Fruit fly (Drosophila melanogaster) whole organism, embryonic: ENCODE results near the gene CG44406.
A peak's percentile ranks its signal among the peaks of the same experiment; 100 is the strongest.

Source experiments
- Awh ChIP-seq: fragments of 200-800 bp; sonication (Bioruptor generic); IDR thresholded peaks from 2 replicates; pipeline ENCODE4, ENCODE4 v1.3.6; 2022; ENCODE audit warnings: missing biosample characterization, missing genetic modification characterization
- CG10209 ChIP-seq: fragments of 200-800 bp; sonication (Bioruptor generic); optimal IDR thresholded peaks from 3 replicates; lab custom pipeline; 2017; ENCODE audit warnings: missing biosample characterization, mild to moderate bottlenecking, missing genetic modification characterization, missing genetic modification reagents
- CG11456 ChIP-seq: fragments of 200-800 bp; sonication (Bioruptor generic); IDR thresholded peaks from 3 replicates; pipeline ENCODE4 v1.3.6; 2022; ENCODE audit warnings: missing biosample characterization, missing genetic modification characterization
- CG12104 ChIP-seq: fragments of 200-800 bp; sonication (Bioruptor generic); optimal IDR thresholded peaks from 3 replicates; lab custom pipeline; 2016; ENCODE audit warnings: missing biosample characterization, missing genetic modification characterization
- CG12219 ChIP-seq: fragments of 200-800 bp; sonication (Bioruptor generic); optimal IDR thresholded peaks from 3 replicates; lab custom pipeline; 2018; ENCODE audit warnings: missing biosample characterization, mild to moderate bottlenecking, missing genetic modification characterization
- CG13894 ChIP-seq: fragments of 200-800 bp; sonication (Bioruptor generic); optimal IDR thresholded peaks from 3 replicates; lab custom pipeline; 2018; ENCODE audit warnings: missing biosample characterization, mild to moderate bottlenecking, missing genetic modification characterization, moderate library complexity
- CG17186 ChIP-seq: fragments of 200-800 bp; sonication (Bioruptor generic); optimal IDR thresholded peaks from 3 replicates; lab custom pipeline; 2017; ENCODE audit warnings: missing biosample characterization, missing genetic modification reagents, missing genetic modification characterization
- CG18619 ChIP-seq: fragments of 200-800 bp; sonication (Bioruptor generic); optimal IDR thresholded peaks from 3 replicates; lab custom pipeline; 2017; ENCODE audit warnings: missing biosample characterization, mild to moderate bottlenecking, missing genetic modification characterization
- CG18764 ChIP-seq: fragments of 200-800 bp; sonication (Bioruptor generic); optimal IDR thresholded peaks from 3 replicates; lab custom pipeline; 2016; ENCODE audit warnings: missing biosample characterization, missing genetic modification characterization
- CG30020 ChIP-seq: fragments of 200-800 bp; optimal IDR thresholded peaks from 2 replicates; lab custom pipeline; 2019; ENCODE audit warnings: missing biosample characterization, mild to moderate bottlenecking, missing genetic modification characterization, moderate library complexity
- CG33557 ChIP-seq: fragments of 200-800 bp; sonication (Bioruptor generic); optimal IDR thresholded peaks from 2 replicates; lab custom pipeline; 2019; ENCODE audit warnings: missing biosample characterization, mild to moderate bottlenecking, missing genetic modification characterization, moderate library complexity
- CG4730 ChIP-seq: fragments of 200-800 bp; sonication (Bioruptor generic); IDR thresholded peaks from 2 replicates; pipeline ENCODE4 v1.3.6; 2022; ENCODE audit warnings: missing biosample characterization, missing genetic modification characterization
- CG9797 ChIP-seq: fragments of 200-800 bp; sonication (Bioruptor generic); optimal IDR thresholded peaks from 3 replicates; lab custom pipeline; 2018; ENCODE audit warnings: missing biosample characterization, mild to moderate bottlenecking, missing genetic modification characterization
- CrebB ChIP-seq: fragments of 200-800 bp; sonication (Bioruptor generic); optimal IDR thresholded peaks from 3 replicates; lab custom pipeline; 2018; ENCODE audit warnings: missing biosample characterization, mild to moderate bottlenecking, missing genetic modification characterization
- Dad ChIP-seq: fragments of 200-800 bp; sonication (Bioruptor generic); optimal IDR thresholded peaks from 3 replicates; lab custom pipeline; 2016; ENCODE audit warnings: missing biosample characterization, missing genetic modification characterization
- Deaf1 ChIP-seq: fragments of 200-800 bp; optimal IDR thresholded peaks from 3 replicates; lab custom pipeline; 2019; ENCODE audit warnings: missing biosample characterization, mild to moderate bottlenecking, missing genetic modification characterization, moderate library complexity
- Dip3 ChIP-seq: fragments of 200-800 bp; sonication (Bioruptor generic); optimal IDR thresholded peaks from 3 replicates; lab custom pipeline; 2016; ENCODE audit warnings: missing biosample characterization, missing genetic modification characterization
- Eip74EF ChIP-seq, 2 experiments: fragments of 200-800 bp in 1 of 2; fragments of >200 bp in 1 of 2; sonication (Bioruptor generic) in 1 of 2; optimal IDR thresholded peaks; 2 replicates each; lab custom pipeline; 2017 to 2019; ENCODE audit warnings: missing biosample characterization in 2 of 2, missing genetic modification characterization in 2 of 2, mild to moderate bottlenecking in 1 of 2, moderate library complexity in 1 of 2
- Gug ChIP-seq: fragments of 200-800 bp; sonication (Bioruptor generic); IDR thresholded peaks from 4 replicates; pipeline ENCODE4 v1.3.6; 2022; ENCODE audit warnings: missing biosample characterization, missing genetic modification characterization
- Hmr ChIP-seq: fragments of 200-800 bp; sonication (Bioruptor generic); optimal IDR thresholded peaks from 3 replicates; lab custom pipeline; 2017; ENCODE audit warnings: mild to moderate bottlenecking, missing biosample characterization, missing genetic modification reagents, missing genetic modification characterization
- Kr ChIP-seq: fragments of 200-800 bp; sonication (Bioruptor generic); optimal IDR thresholded peaks from 2 replicates; lab custom pipeline; 2017; ENCODE audit warnings: missing biosample characterization, mild to moderate bottlenecking, missing genetic modification characterization
- Max ChIP-seq: fragments of 200-800 bp; sonication (Bioruptor generic); optimal IDR thresholded peaks from 2 replicates; lab custom pipeline; 2016; ENCODE audit warnings: missing biosample characterization, mild to moderate bottlenecking, missing genetic modification characterization
- Nf-YC ChIP-seq: fragments of 200-800 bp; optimal IDR thresholded peaks from 3 replicates; lab custom pipeline; 2019; ENCODE audit warnings: missing biosample characterization, mild to moderate bottlenecking, missing genetic modification characterization, moderate library complexity
- Pdp1 ChIP-seq, 2 experiments: fragments of 200-800 bp; sonication (Bioruptor generic); optimal IDR thresholded peaks; 3 replicates each; lab custom pipeline; 2016; ENCODE audit warnings: missing biosample characterization in 2 of 2, missing genetic modification characterization in 2 of 2, mild to moderate bottlenecking in 1 of 2, moderate library complexity in 1 of 2
- Rx ChIP-seq: fragments of 200-800 bp; sonication (Bioruptor generic); IDR thresholded peaks from 2 replicates; pipeline ENCODE4 v1.3.6; 2022; ENCODE audit warnings: missing biosample characterization, missing genetic modification characterization
- Sin3A ChIP-seq: fragments of >200 bp; optimal IDR thresholded peaks from 2 replicates; lab custom pipeline; 2018
- TFAM ChIP-seq: fragments of 200-800 bp; sonication (Bioruptor generic); optimal IDR thresholded peaks from 2 replicates; lab custom pipeline; 2017; ENCODE audit warnings: missing biosample characterization, missing genetic modification characterization, inconsistent platforms
- Trl ChIP-seq, 3 experiments: fragments of >200 bp in 2 of 3; fragments of 200-800 bp in 1 of 3; sonication (Bioruptor generic) in 1 of 3; optimal IDR thresholded peaks; 2 replicates in 1 of 3; 3 replicates in 2 of 3; lab custom pipeline; 2016 to 2017; ENCODE audit warnings: missing biosample characterization in 1 of 3, missing genetic modification characterization in 1 of 3
- abd-A ChIP-seq: fragments of 200-800 bp; sonication (Bioruptor generic); optimal IDR thresholded peaks from 3 replicates; lab custom pipeline; 2019; ENCODE audit warnings: missing biosample characterization, mild to moderate bottlenecking, missing genetic modification characterization, moderate library complexity
- ac ChIP-seq: fragments of 200-800 bp; sonication (Bioruptor generic); optimal IDR thresholded peaks from 3 replicates; lab custom pipeline; 2017; ENCODE audit warnings: missing biosample characterization, mild to moderate bottlenecking, missing genetic modification characterization
- amos ChIP-seq: fragments of 200-800 bp; sonication (Bioruptor generic); IDR thresholded peaks from 2 replicates; pipeline ENCODE4 v1.3.6; 2022; ENCODE audit warnings: missing biosample characterization, missing genetic modification characterization; ENCODE audit not compliant: partially characterized antibody
- ato ChIP-seq: fragments of 200-800 bp; sonication (Bioruptor generic); IDR thresholded peaks from 2 replicates; pipeline ENCODE4 v1.3.6; 2022; ENCODE audit warnings: missing biosample characterization, missing genetic modification characterization; ENCODE audit not compliant: partially characterized antibody
- cato ChIP-seq: fragments of 200-800 bp; sonication (Bioruptor generic); optimal IDR thresholded peaks from 2 replicates; lab custom pipeline; 2016; ENCODE audit warnings: missing biosample characterization, missing genetic modification characterization, borderline replicate concordance
- chinmo ChIP-seq: fragments of 200-800 bp; sonication (Bioruptor generic); IDR thresholded peaks from 4 replicates; pipeline ENCODE4 v1.3.6; 2022; ENCODE audit warnings: missing biosample characterization, missing genetic modification characterization; ENCODE audit not compliant: partially characterized antibody
- danr ChIP-seq: fragments of 200-800 bp; sonication (Bioruptor generic); IDR thresholded peaks from 2 replicates; pipeline ENCODE4 v1.3.6; 2022; ENCODE audit warnings: missing biosample characterization, missing genetic modification characterization
- fd96Cb ChIP-seq: fragments of 200-800 bp; sonication (Bioruptor generic); optimal IDR thresholded peaks from 2 replicates; lab custom pipeline; 2018; ENCODE audit warnings: missing biosample characterization, mild to moderate bottlenecking, missing genetic modification characterization, moderate library complexity
- gsb-n ChIP-seq: fragments of 200-800 bp; sonication (Bioruptor generic); optimal IDR thresholded peaks from 3 replicates; lab custom pipeline; 2018; ENCODE audit warnings: missing biosample characterization, mild to moderate bottlenecking, missing genetic modification characterization
- hkb ChIP-seq, 2 experiments: fragments of 200-800 bp in 1 of 2; fragments of >200 bp in 1 of 2; sonication (Bioruptor generic) in 1 of 2; IDR thresholded peaks in 1 of 2; optimal IDR thresholded peaks in 1 of 2; 2 replicates each; pipeline versions ENCODE4 v1.3.6 to Lab custom; 2017 to 2022; ENCODE audit warnings: missing biosample characterization in 1 of 2, missing genetic modification characterization in 1 of 2
- jigr1 ChIP-seq: fragments of 200-800 bp; sonication (Bioruptor generic); IDR thresholded peaks from 3 replicates; pipeline ENCODE4 v1.3.6; 2022; ENCODE audit warnings: missing biosample characterization, missing genetic modification characterization
- jumu ChIP-seq: fragments of 200-800 bp; sonication (Bioruptor generic); optimal IDR thresholded peaks from 3 replicates; lab custom pipeline; 2016; ENCODE audit warnings: missing biosample characterization, missing genetic modification characterization
- p53 ChIP-seq: fragments of 200-800 bp; sonication (Bioruptor generic); optimal IDR thresholded peaks from 2 replicates; lab custom pipeline; 2016; ENCODE audit warnings: missing biosample characterization, missing genetic modification characterization
- pan ChIP-seq, 4 experiments: fragments of >200 bp in 3 of 4; fragments of 200-800 bp in 1 of 4; sonication (Bioruptor generic) in 1 of 4; optimal IDR thresholded peaks in 3 of 4; IDR thresholded peaks in 1 of 4; 2 replicates each; pipeline versions ENCODE4 v1.3.6 to Lab custom; 2017 to 2022; ENCODE audit warnings: missing biosample characterization in 2 of 4, missing genetic modification characterization in 2 of 4, mixed read lengths in 1 of 4
- pfk ChIP-seq: fragments of 200-800 bp; sonication (Bioruptor generic); optimal IDR thresholded peaks from 2 replicates; lab custom pipeline; 2018; ENCODE audit warnings: missing biosample characterization, mild to moderate bottlenecking, missing genetic modification characterization, moderate library complexity
- salm ChIP-seq: fragments of 200-800 bp; sonication (Bioruptor generic); optimal IDR thresholded peaks from 2 replicates; lab custom pipeline; 2018; ENCODE audit warnings: missing biosample characterization, mild to moderate bottlenecking, missing genetic modification characterization
- slbo ChIP-seq: fragments of 200-800 bp; sonication (Bioruptor generic); IDR thresholded peaks from 2 replicates; pipeline ENCODE4 v1.3.6; 2022; ENCODE audit warnings: missing biosample characterization, missing genetic modification characterization
- stwl ChIP-seq: fragments of 200-800 bp; sonication (Bioruptor generic); optimal IDR thresholded peaks from 3 replicates; lab custom pipeline; 2018; ENCODE audit warnings: missing biosample characterization, mild to moderate bottlenecking, missing genetic modification characterization, moderate library complexity
- trem ChIP-seq: fragments of 200-800 bp; optimal IDR thresholded peaks from 3 replicates; lab custom pipeline; 2019; ENCODE audit warnings: missing biosample characterization, mild to moderate bottlenecking, missing genetic modification characterization, moderate library complexity
- yki ChIP-seq: fragments of >200 bp; optimal IDR thresholded peaks from 3 replicates; lab custom pipeline; 2018
- zf30C ChIP-seq: fragments of 200-800 bp; sonication (Bioruptor generic); optimal IDR thresholded peaks from 3 replicates; lab custom pipeline; 2018; ENCODE audit warnings: missing biosample characterization, mild to moderate bottlenecking, missing genetic modification characterization
- zfh1 ChIP-seq: fragments of 200-800 bp; sonication (Bioruptor generic); IDR thresholded peaks from 3 replicates; pipeline ENCODE4 v1.3.6; 2022; ENCODE audit warnings: missing biosample characterization, missing genetic modification characterization

CG44406 gene

DNA sequence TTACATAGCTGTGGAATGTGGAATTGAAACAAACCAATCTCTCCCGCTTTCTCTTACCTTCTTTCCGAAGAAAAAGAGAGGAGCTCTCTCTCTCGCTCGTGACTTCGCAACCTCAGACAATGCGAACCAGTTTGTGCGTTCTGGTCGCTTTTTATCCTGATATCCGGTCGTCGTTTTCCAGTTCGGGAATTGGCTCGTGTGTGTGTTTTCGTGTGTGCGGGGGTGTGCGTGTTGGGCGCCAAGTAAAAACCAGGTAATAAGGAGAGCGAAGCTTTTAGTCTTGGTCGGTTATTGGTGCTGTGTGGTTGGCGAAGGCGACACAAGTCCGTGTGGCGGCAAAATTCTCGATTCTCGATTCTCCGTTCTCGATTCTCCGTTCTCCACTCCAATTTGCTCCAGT, 9.3 kb downstream of the CG44406 start, which contains the start of gene beat-IIIb:
TSS of gene beat-IIIb (plus strand) at position 304 of the 400 bp plus-strand sequence.
- TF ChIP-seq stwl (tag; lab: Kevin White, UChicago) (no peak), CG18619 (GFP tag; lab: Kevin White, UChicago) (no peak), slbo (no peak), danr (GFP tag; lab: Robert Waterston, UW) (no peak), Deaf1 (tag; lab: Kevin White, UChicago) (peak; percentile 97), Hmr (GFP tag; lab: Kevin White, UChicago) (peak; percentile 1), pfk (peak; percentile 66), CG13894 (tag; lab: Kevin White, UChicago) (peak; percentile 50), chinmo (GFP tag; lab: Robert Waterston, UW) (0 out of 4 replicates have a peak, but pooled peaks have one; percentile 37), Dip3 (GFP tag; lab: Kevin White, UChicago) (peak; percentile 1), amos (GFP tag; lab: Robert Waterston, UW) (no peak; the same call in 1 of the 2 replicates), Trl (optimal IDR thresholded peaks at IDR 0.05; lab: Kevin White, UChicago) (peak; percentile 53 to 70), Trl (GFP tag; optimal IDR thresholded peaks at IDR 0.05; lab: Kevin White, UChicago) (no peak), Pdp1 (GFP tag; optimal IDR thresholded peaks at IDR 0.05; lab: Kevin White, UChicago) (no peak), CG30020 (no peak), Sin3A (lab: Kevin White, UChicago) (no peak), CG11456 (GFP tag; lab: Robert Waterston, UW) (no peak), trem (tag; lab: Kevin White, UChicago) (no peak), jumu (GFP tag; lab: Kevin White, UChicago) (no peak), gsb-n (tag; lab: Kevin White, UChicago) (no peak), CG10209 (GFP tag; lab: Kevin White, UChicago) (no peak), CG18764 (GFP tag; lab: Kevin White, UChicago) (no peak), ato (GFP tag; lab: Robert Waterston, UW) (no peak), ac (GFP tag; lab: Kevin White, UChicago) (no peak), CrebB (tag; lab: Kevin White, UChicago) (no peak), Max (no peak), Dad (no peak), Eip74EF (GFP tag; optimal IDR thresholded peaks at IDR 0.05; lab: Kevin White, UChicago) (no peak), p53 (GFP tag; lab: Kevin White, UChicago) (no peak), CG17186 (GFP tag; lab: Kevin White, UChicago) (no peak), CG9797 (GFP tag; lab: Kevin White, UChicago) (no peak), Nf-YC (tag; lab: Kevin White, UChicago) (peak; percentile 72), cato (no peak), jigr1 (GFP tag; lab: Robert Waterston, UW) (no peak), hkb (optimal IDR thresholded peaks at IDR 0.05; lab: Kevin White, UChicago) (no peak), hkb (GFP tag; IDR thresholded peaks at IDR 0.05; lab: Robert Waterston, UW) (no peak), yki (lab: Kevin White, UChicago) (no peak), TFAM (no peak), salm (tag; lab: Kevin White, UChicago) (no peak), zf30C (GFP tag; lab: Kevin White, UChicago) (no peak), Gug (GFP tag; lab: Robert Waterston, UW) (no peak), fd96Cb (tag; lab: Kevin White, UChicago) (no peak), zfh1 (no peak), pan (optimal IDR thresholded peaks at IDR 0.05; lab: Kevin White, UChicago) (no peak), pan (GFP tag; optimal IDR thresholded peaks at IDR 0.05 in 1 of 2, IDR thresholded peaks at IDR 0.05 in 1 of 2) (no peak), Rx (no peak), CG12104 (GFP tag; lab: Kevin White, UChicago) (no peak), CG12219 (no peak), abd-A (tag; lab: Kevin White, UChicago) (peak; percentile 53), Awh (GFP tag; lab: Robert Waterston, UW) (no peak), CG4730 (GFP tag; lab: Robert Waterston, UW) (no peak), Kr (GFP tag; lab: Kevin White, UChicago) (no peak), CG33557 (GFP tag; lab: Kevin White, UChicago) (no peak)
